Worm (Caenorhabditis elegans): ENCODE results near the gene C24H12.8.
"Not testable (repeated sequence)": the region's sequence is repeated elsewhere in the genome, so short reads cannot be mapped to it uniquely, and the experiment has no call there.

Gene C24H12.8

DNA sequence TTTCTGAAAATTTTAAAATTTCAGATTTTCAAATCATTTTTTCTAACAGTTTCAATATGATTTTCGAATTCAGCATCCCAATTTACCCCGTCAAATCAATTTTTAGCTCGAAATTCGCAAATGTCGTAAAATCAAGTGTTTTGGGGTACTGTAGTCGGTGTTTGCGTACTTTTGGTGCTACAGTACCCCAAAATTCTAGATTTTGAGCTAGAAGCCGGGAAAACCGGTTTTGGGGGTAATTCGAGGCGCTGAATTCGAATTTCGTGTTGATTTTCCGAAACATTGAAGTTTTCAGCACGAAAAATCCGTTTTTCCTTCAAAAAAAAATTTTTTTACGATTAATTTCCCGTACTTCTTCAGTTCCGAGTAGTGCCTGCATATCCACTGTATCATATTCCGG is 33.4 kb upstream of the C24H12.8 start:
- peak; percentile 75 to 84 for TF ChIP-seq lsy-2 (tag; optimal IDR thresholded peaks at IDR 0.05)
- TF ChIP-seq nhr-237 (tag; optimal IDR thresholded peaks at IDR 0.05): no peak
- TF ChIP-seq ceh-82 (tag; optimal IDR thresholded peaks at IDR 0.05): no peak
- TF ChIP-seq lin-13 (GFP tag; optimal IDR thresholded peaks at IDR 0.05): peak; percentile 60

DNA sequence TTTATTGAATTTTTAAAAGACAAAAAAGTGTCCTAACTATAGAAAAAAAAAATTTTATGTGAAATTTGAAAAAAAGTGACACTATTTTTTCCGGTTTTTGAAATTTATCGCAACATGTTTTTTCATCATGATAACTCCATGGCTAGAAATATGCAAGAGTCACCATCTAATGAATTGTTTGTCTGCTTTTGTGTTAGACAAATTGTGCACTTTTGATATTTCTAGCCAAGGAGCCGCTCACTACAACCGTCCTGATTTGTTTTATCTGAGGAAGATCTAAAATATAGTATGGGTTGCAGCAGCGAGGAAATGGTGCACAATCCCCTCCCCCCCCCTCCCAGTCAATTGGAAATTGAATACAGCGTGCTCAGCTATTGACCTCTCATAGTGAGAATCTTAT is 31.7 kb upstream of the C24H12.8 start, which contains the start of gene W10D9.1:
W10D9.1 (plus strand) TSS at position 301 of the 400 bp plus-strand sequence.
- not testable (repeated sequence) for TF ChIP-seq crh-2, nhr-6, nhr-12 (tag; optimal IDR thresholded peaks at IDR 0.05)

DNA sequence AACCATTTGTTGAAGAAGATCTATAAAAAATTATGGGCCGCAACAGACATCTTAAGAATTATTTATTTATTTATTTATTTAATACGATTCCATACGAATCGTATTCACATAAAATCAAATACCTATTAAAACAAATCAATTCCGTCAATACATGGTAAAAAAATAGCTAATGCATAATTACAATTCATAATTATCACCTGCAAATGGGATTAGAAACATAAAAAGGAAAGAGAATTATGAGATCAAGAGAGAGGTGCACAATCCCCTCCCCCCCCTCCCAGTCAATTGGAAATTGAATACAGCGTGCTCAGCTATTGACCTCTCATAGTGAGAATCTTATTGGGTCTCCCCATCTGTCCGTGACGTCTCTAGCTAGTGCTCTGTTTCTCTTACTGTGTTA is 18.1 kb upstream of the C24H12.8 start, which contains the start of gene C24H12.1:
C24H12.1 (plus strand) TSS at position 301 of the 400 bp plus-strand sequence.
- not testable (repeated sequence) for TF ChIP-seq nhr-237, ceh-82, unc-39 (tag; optimal IDR thresholded peaks at IDR 0.05)

DNA sequence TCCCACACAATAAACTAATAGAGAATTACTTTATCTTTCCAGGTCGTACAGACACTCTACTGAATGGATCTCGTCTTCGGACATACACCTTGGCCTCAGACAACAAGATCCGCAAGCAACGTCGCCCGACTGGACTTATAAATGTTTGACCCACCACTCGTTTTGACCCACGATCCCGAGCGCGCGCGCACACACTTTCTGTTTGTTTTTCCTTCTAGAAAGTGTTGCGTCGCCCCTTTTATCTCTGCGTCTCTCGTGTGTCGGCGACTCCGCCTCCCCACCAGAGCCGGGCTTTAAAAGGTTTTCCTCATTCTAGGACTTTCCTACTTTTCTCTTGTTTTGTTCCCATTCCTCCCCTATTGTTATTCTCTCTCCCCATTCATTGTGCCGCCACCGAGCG is 14.3 kb upstream of the C24H12.8 start:
- TF ChIP-seq R02D3.7 (tag; optimal IDR thresholded peaks at IDR 0.05) (no peak), ztf-1 (GFP tag; conservative IDR thresholded peaks at IDR 0.05) (no peak), ceh-82 (tag; optimal IDR thresholded peaks at IDR 0.05) (no peak), gmeb-1 (tag; optimal IDR thresholded peaks at IDR 0.05) (no peak), lsy-2 (tag; optimal IDR thresholded peaks at IDR 0.05) (no peak), ama-1 (optimal IDR thresholded peaks at IDR 0.05) (no peak), unc-62 (GFP tag; optimal IDR thresholded peaks at IDR 0.05) (no peak), ztf-4 (tag; optimal IDR thresholded peaks at IDR 0.05) (no peak), nhr-129 (tag; optimal IDR thresholded peaks at IDR 0.05) (no peak), crh-2 (tag; optimal IDR thresholded peaks at IDR 0.05) (no peak), C34F6.9 (tag; optimal IDR thresholded peaks at IDR 0.05) (no peak), nhr-21 (tag; optimal IDR thresholded peaks at IDR 0.05) (no peak), mab-5 (tag; optimal IDR thresholded peaks at IDR 0.05) (no peak), nhr-23 (tag; optimal IDR thresholded peaks at IDR 0.05) (no peak)

DNA sequence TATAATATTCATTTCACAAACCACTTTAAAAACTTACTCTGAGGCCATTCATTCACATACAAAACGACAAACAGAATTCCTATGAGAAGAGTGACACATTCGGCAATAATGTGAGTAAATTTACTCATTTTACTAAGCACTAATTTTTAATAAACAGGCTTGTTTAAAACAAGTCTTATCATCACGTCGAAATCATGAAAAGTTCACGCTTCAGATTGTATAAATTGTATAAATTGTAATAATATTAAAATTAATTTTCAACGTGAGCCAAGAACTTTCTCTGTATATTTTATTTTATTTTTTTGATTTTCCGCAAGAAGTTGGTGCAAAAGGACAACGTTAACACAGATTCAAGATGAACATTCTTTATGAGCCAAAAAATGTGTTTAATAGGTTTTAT is 4.2 kb downstream of the C24H12.8 start, which contains the start of gene C24H12.6:
C24H12.6 (minus strand) TSS at position 101 of the 400 bp plus-strand sequence.
- no peak for TF ChIP-seq Y55F3AM.14 (GFP tag; optimal IDR thresholded peaks at IDR 0.05)
- no peak for TF ChIP-seq ztf-11 (tag; optimal IDR thresholded peaks at IDR 0.05)
- TF ChIP-seq crh-2 (tag; optimal IDR thresholded peaks at IDR 0.05): no peak
- TF ChIP-seq lin-39 (tag; optimal IDR thresholded peaks at IDR 0.05): no peak
- TF ChIP-seq lin-11 (tag; optimal IDR thresholded peaks at IDR 0.05): no peak
- TF ChIP-seq nhr-237 (tag; optimal IDR thresholded peaks at IDR 0.05): no peak
- no peak for TF ChIP-seq ztf-1 (GFP tag; conservative IDR thresholded peaks at IDR 0.05)
- no peak for TF ChIP-seq dmd-4 (tag; optimal IDR thresholded peaks at IDR 0.05)

DNA sequence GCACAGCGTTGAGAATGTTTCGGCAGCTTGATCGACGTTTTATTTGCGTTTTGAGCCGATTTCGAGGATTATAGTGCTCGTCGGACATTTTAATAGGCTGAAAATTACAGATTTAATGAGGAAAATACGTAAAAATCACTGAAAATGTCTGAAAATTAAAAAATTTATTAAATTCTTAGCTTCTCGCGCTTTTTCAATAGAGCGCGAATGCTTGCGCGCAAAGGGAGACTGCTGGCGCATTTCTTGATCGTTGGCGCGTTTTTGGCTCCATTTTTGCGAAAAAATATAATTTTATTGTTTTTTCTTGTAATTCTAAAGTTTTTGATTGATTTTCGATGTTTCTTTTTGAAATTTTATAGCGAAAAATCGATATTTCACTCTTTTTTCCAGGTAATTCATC is 12.2 kb downstream of the C24H12.8 start, which contains the start of the genes dnsn-1 and C24H12.4:
dnsn-1 (minus strand) TSS at position 101 of the 400 bp plus-strand sequence.
C24H12.4 (plus strand) TSS at position 391 of the 400 bp plus-strand sequence.
- TF ChIP-seq lin-11 (tag; optimal IDR thresholded peaks at IDR 0.05): peak; percentile 96
- no peak for TF ChIP-seq nhr-23 (tag; optimal IDR thresholded peaks at IDR 0.05)
- peak in 1 of 2 experiments; percentile 47 for TF ChIP-seq mdl-1 (tag; optimal IDR thresholded peaks at IDR 0.05)
- peak; percentile 98 for TF ChIP-seq gmeb-1 (tag; optimal IDR thresholded peaks at IDR 0.05)
- no peak for TF ChIP-seq mbf-1 (tag; optimal IDR thresholded peaks at IDR 0.05)
- TF ChIP-seq alr-1 (tag; optimal IDR thresholded peaks at IDR 0.05): no peak
- peak; percentile 53 for TF ChIP-seq ceh-82 (tag; optimal IDR thresholded peaks at IDR 0.05)
- TF ChIP-seq sma-9 (GFP tag; optimal IDR thresholded peaks at IDR 0.05): peak; percentile 95
- no peak for TF ChIP-seq sma-9 (tag; optimal IDR thresholded peaks at IDR 0.05)
- TF ChIP-seq F13H6.1 (tag; optimal IDR thresholded peaks at IDR 0.05): peak; percentile 92
- TF ChIP-seq zag-1 (tag; optimal IDR thresholded peaks at IDR 0.05): peak; percentile 46
- TF ChIP-seq snpc-4 (tag; optimal IDR thresholded peaks at IDR 0.05): peak; percentile 70
- TF ChIP-seq crh-2 (tag; optimal IDR thresholded peaks at IDR 0.05): peak; percentile 97
- peak; percentile 78 for TF ChIP-seq nhr-10 (tag; optimal IDR thresholded peaks at IDR 0.05)
- TF ChIP-seq C34F6.9 (tag; optimal IDR thresholded peaks at IDR 0.05): peak; percentile 94
- peak; percentile 61 for TF ChIP-seq R02D3.7 (tag; optimal IDR thresholded peaks at IDR 0.05)
- peak; percentile 90 for TF ChIP-seq sem-4 (tag; optimal IDR thresholded peaks at IDR 0.05)
- TF ChIP-seq nhr-6 (tag; optimal IDR thresholded peaks at IDR 0.05): peak; percentile 88
- TF ChIP-seq mab-5 (tag; optimal IDR thresholded peaks at IDR 0.05): peak; percentile 88
- no peak for TF ChIP-seq peb-1 (tag; optimal IDR thresholded peaks at IDR 0.05)
- TF ChIP-seq nhr-237 (tag; optimal IDR thresholded peaks at IDR 0.05): peak; percentile 59
- peak; percentile 82 for TF ChIP-seq ztf-4 (tag; optimal IDR thresholded peaks at IDR 0.05)
- peak; percentile 95 for TF ChIP-seq lin-13 (GFP tag; optimal IDR thresholded peaks at IDR 0.05)
- TF ChIP-seq blmp-1 (tag; optimal IDR thresholded peaks at IDR 0.05; ENCODE audit: insufficient read depth): peak; percentile 12
- no peak for TF ChIP-seq elt-1 (tag; optimal IDR thresholded peaks at IDR 0.05)
- TF ChIP-seq unc-55 (GFP tag; optimal IDR thresholded peaks at IDR 0.05): peak; percentile 98
- TF ChIP-seq sma-3 (GFP tag; optimal IDR thresholded peaks at IDR 0.05): peak; percentile 96
- peak; percentile 64 for TF ChIP-seq dmd-4 (tag; optimal IDR thresholded peaks at IDR 0.05)
- no peak for TF ChIP-seq nhr-77 (tag; optimal IDR thresholded peaks at IDR 0.05)
- TF ChIP-seq nhr-21 (tag; optimal IDR thresholded peaks at IDR 0.05): peak; percentile 95
- TF ChIP-seq lin-39 (tag; optimal IDR thresholded peaks at IDR 0.05): no peak
- TF ChIP-seq fos-1 (tag; optimal IDR thresholded peaks at IDR 0.05): peak; percentile 68

Measured in whole organism, L2 larva.